Worm (Caenorhabditis elegans): ENCODE results near the gene cdh-4.
A peak's percentile ranks its signal among the peaks of the same experiment; 100 is the strongest.

ce11 chrIII:4508064-4508905 lies 11.9 kb upstream of the cdh-4 start, which contains the start of the genes cct-5 and F25F2.1:
- TF ChIP-seq nhr-237 (tag; optimal IDR thresholded peaks at IDR 0.05) (peak; percentile 65), unc-62 (GFP tag; optimal IDR thresholded peaks at IDR 0.05) (peak; percentile 34), elt-1 (tag; optimal IDR thresholded peaks at IDR 0.05; ENCODE audit: borderline replicate concordance, insufficient read depth) (no peak), zip-8 (tag; optimal IDR thresholded peaks at IDR 0.05) (no peak), elt-3 (tag; optimal IDR thresholded peaks at IDR 0.05) (no peak), tbx-8 (GFP tag; optimal IDR thresholded peaks at IDR 0.05) (no peak), nhr-28 (tag; optimal IDR thresholded peaks at IDR 0.05) (no peak), cnd-1 (tag; optimal IDR thresholded peaks at IDR 0.05) (peak; percentile 7), ham-2 (GFP tag; optimal IDR thresholded peaks at IDR 0.05) (no peak), unc-39 (tag; optimal IDR thresholded peaks at IDR 0.05) (no peak), sem-2 (GFP tag; optimal IDR thresholded peaks at IDR 0.05) (no peak), lsy-2 (tag; optimal IDR thresholded peaks at IDR 0.05) (peak; percentile 91)
